Worm (Caenorhabditis elegans): ENCODE data around the gene his-62.

The his-62 gene

ce11 chrIV:7486201-7486947 lies at the start of gene his-62, which contains the start of gene his-61:
his-62 (plus strand) TSS chrIV:7486545.
his-61 (minus strand) TSS chrIV:7486217.
- peak; percentile 49 for TF ChIP-seq unc-55 (GFP tag; optimal IDR thresholded peaks at IDR 0.05)
- peak; percentile 73 for TF ChIP-seq F13H6.1 (tag; optimal IDR thresholded peaks at IDR 0.05)
- peak; percentile 89 for TF ChIP-seq sma-9 (GFP tag; optimal IDR thresholded peaks at IDR 0.05)
- no peak for TF ChIP-seq sma-9 (tag; optimal IDR thresholded peaks at IDR 0.05)
- TF ChIP-seq fos-1 (tag; optimal IDR thresholded peaks at IDR 0.05): peak; percentile 52
- no peak for TF ChIP-seq nhr-6 (tag; optimal IDR thresholded peaks at IDR 0.05)
- TF ChIP-seq elt-1 (tag; optimal IDR thresholded peaks at IDR 0.05): no peak
- TF ChIP-seq zag-1 (tag; optimal IDR thresholded peaks at IDR 0.05): peak; percentile 61
- peak; percentile 51 for TF ChIP-seq ceh-16 (tag; optimal IDR thresholded peaks at IDR 0.05)
- no peak for TF ChIP-seq sem-4 (tag; optimal IDR thresholded peaks at IDR 0.05)
- TF ChIP-seq crh-2 (tag; optimal IDR thresholded peaks at IDR 0.05): peak; percentile 81
- TF ChIP-seq lin-13 (GFP tag; optimal IDR thresholded peaks at IDR 0.05): peak; percentile 74
- TF ChIP-seq nhr-129 (tag; optimal IDR thresholded peaks at IDR 0.05): peak; percentile 24
- peak; percentile 52 for TF ChIP-seq sma-3 (GFP tag; optimal IDR thresholded peaks at IDR 0.05)
- TF ChIP-seq lsy-2 (tag; optimal IDR thresholded peaks at IDR 0.05): peak; percentile 2 to 65
- no peak for TF ChIP-seq mbf-1 (tag; optimal IDR thresholded peaks at IDR 0.05)
- peak; percentile 80 for TF ChIP-seq nhr-25 (tag; optimal IDR thresholded peaks at IDR 0.05)
- peak; percentile 56 for TF ChIP-seq C34F6.9 (tag; optimal IDR thresholded peaks at IDR 0.05)
- TF ChIP-seq mab-5 (tag; optimal IDR thresholded peaks at IDR 0.05): peak; percentile 71
- no peak for TF ChIP-seq nhr-11 (tag; optimal IDR thresholded peaks at IDR 0.05)
- no peak for TF ChIP-seq gmeb-1 (tag; optimal IDR thresholded peaks at IDR 0.05)

ce11 chrIV:7439377-7439776 lies 47.0 kb upstream of the his-62 start:
- no peak for TF ChIP-seq nhr-25 (tag; optimal IDR thresholded peaks at IDR 0.05)
- TF ChIP-seq ceh-16 (tag; optimal IDR thresholded peaks at IDR 0.05): no peak
- no peak for TF ChIP-seq Y55F3AM.14 (GFP tag; optimal IDR thresholded peaks at IDR 0.05)
- no peak for TF ChIP-seq C34F6.9 (tag; optimal IDR thresholded peaks at IDR 0.05)
- TF ChIP-seq nhr-77 (tag; optimal IDR thresholded peaks at IDR 0.05): no peak
- TF ChIP-seq nhr-11 (tag; optimal IDR thresholded peaks at IDR 0.05): no peak
- TF ChIP-seq crh-2 (tag; optimal IDR thresholded peaks at IDR 0.05): no peak
- TF ChIP-seq F13H6.1 (tag; optimal IDR thresholded peaks at IDR 0.05): no peak
- no peak for TF ChIP-seq aly-2 (tag; optimal IDR thresholded peaks at IDR 0.05)
- no peak for TF ChIP-seq gmeb-1 (tag; optimal IDR thresholded peaks at IDR 0.05)
- TF ChIP-seq ZK546.5 (tag; optimal IDR thresholded peaks at IDR 0.05): no peak
- no peak for TF ChIP-seq ztf-4 (tag; optimal IDR thresholded peaks at IDR 0.05)
- no peak for TF ChIP-seq alr-1 (tag; optimal IDR thresholded peaks at IDR 0.05)
- no peak for TF ChIP-seq ceh-82 (tag; optimal IDR thresholded peaks at IDR 0.05)
- TF ChIP-seq unc-62 (GFP tag; optimal IDR thresholded peaks at IDR 0.05): no peak
- TF ChIP-seq unc-39 (tag; optimal IDR thresholded peaks at IDR 0.05): no peak
- TF ChIP-seq elt-3 (tag; optimal IDR thresholded peaks at IDR 0.05): no peak
- no peak for TF ChIP-seq unc-55 (GFP tag; optimal IDR thresholded peaks at IDR 0.05)
- no peak for TF ChIP-seq R02D3.7 (tag; optimal IDR thresholded peaks at IDR 0.05)
- TF ChIP-seq nhr-21 (tag; optimal IDR thresholded peaks at IDR 0.05): no peak

DNA sequence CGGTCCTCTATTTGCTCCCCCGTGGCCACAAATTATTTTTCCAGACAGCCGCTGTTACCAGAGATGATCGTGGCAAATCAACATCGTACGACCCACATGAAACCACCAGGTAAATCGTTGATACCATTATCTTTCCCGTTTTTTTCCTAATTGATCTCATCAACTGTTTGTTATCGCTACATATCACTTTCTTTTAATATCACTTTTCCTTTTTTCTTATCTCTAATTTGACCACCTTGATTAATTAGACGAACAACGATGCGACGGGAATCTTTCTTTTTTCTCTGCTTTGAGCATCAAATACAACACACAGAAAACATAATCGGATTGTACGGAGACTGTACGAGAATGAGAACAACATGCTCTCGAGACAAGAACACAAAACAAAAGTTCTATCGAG lies 46.1 kb upstream of the his-62 start:
- TF ChIP-seq gmeb-1 (tag; optimal IDR thresholded peaks at IDR 0.05) (no peak), ztf-11 (tag; optimal IDR thresholded peaks at IDR 0.05) (no peak), nhr-21 (tag; optimal IDR thresholded peaks at IDR 0.05) (no peak), unc-55 (GFP tag; optimal IDR thresholded peaks at IDR 0.05) (no peak), blmp-1 (tag; optimal IDR thresholded peaks at IDR 0.05; ENCODE audit: insufficient read depth) (peak; percentile 80), aly-2 (tag; optimal IDR thresholded peaks at IDR 0.05) (no peak), elt-3 (tag; optimal IDR thresholded peaks at IDR 0.05) (no peak), elt-1 (tag; optimal IDR thresholded peaks at IDR 0.05) (no peak), ama-1 (optimal IDR thresholded peaks at IDR 0.05) (no peak)

ce11 chrIV:7445236-7445635 lies 41.1 kb upstream of the his-62 start, which contains the start of gene valv-1:
valv-1 (minus strand) TSS chrIV:7445336.
- TF ChIP-seq fos-1 (tag; optimal IDR thresholded peaks at IDR 0.05): peak; percentile 28
- TF ChIP-seq ama-1 (optimal IDR thresholded peaks at IDR 0.05): no peak
